Fruit fly (Drosophila melanogaster) whole organism, adult: ENCODE data around the gene CG11583.

Experiments
- CG11617 ChIP-seq: fragments of 200-800 bp; sonication (Bioruptor generic); optimal IDR thresholded peaks from 2 replicates; lab custom pipeline; 2017; ENCODE audit warnings: mild to moderate bottlenecking, missing biosample characterization, missing genetic modification reagents, missing genetic modification characterization
- CG12768 ChIP-seq: fragments of 200-800 bp; sonication (Bioruptor generic); optimal IDR thresholded peaks from 2 replicates; lab custom pipeline; 2017; ENCODE audit warnings: missing biosample characterization, missing genetic modification characterization, mild to moderate bottlenecking, moderate library complexity, missing genetic modification reagents
- CG14711 ChIP-seq: fragments of 200-800 bp; sonication (Bioruptor generic); optimal IDR thresholded peaks from 2 replicates; lab custom pipeline; 2018; ENCODE audit warnings: missing biosample characterization, mild to moderate bottlenecking, missing genetic modification characterization, moderate library complexity
- CG1620 ChIP-seq: fragments of 200-800 bp; sonication (Bioruptor generic); optimal IDR thresholded peaks from 2 replicates; lab custom pipeline; 2016; ENCODE audit warnings: missing biosample characterization, missing genetic modification characterization
- CG33017 ChIP-seq: fragments of 200-800 bp; sonication (Bioruptor generic); optimal IDR thresholded peaks from 2 replicates; lab custom pipeline; 2018; ENCODE audit warnings: missing biosample characterization, mild to moderate bottlenecking, missing genetic modification characterization, moderate library complexity
- CG5204 ChIP-seq: fragments of 200-800 bp; sonication (Bioruptor generic); optimal IDR thresholded peaks from 2 replicates; lab custom pipeline; 2016; ENCODE audit warnings: missing biosample characterization, missing genetic modification characterization
- CG7045 ChIP-seq: fragments of 200-800 bp; sonication (Bioruptor generic); optimal IDR thresholded peaks from 2 replicates; lab custom pipeline; 2017; ENCODE audit warnings: missing biosample characterization, mild to moderate bottlenecking, missing genetic modification characterization
- CG7101 ChIP-seq: fragments of 200-800 bp; sonication (Bioruptor generic); optimal IDR thresholded peaks from 2 replicates; lab custom pipeline; 2018; ENCODE audit warnings: missing biosample characterization, mild to moderate bottlenecking, missing genetic modification characterization, moderate library complexity
- Clk ChIP-seq: fragments of 200-800 bp; sonication (Bioruptor generic); optimal IDR thresholded peaks from 2 replicates; lab custom pipeline; 2017; ENCODE audit warnings: missing biosample characterization, missing genetic modification characterization
- Crg-1 ChIP-seq: fragments of 200-800 bp; sonication (Bioruptor generic); optimal IDR thresholded peaks from 2 replicates; lab custom pipeline; 2016; ENCODE audit warnings: missing biosample characterization, missing genetic modification characterization
- Hr96 ChIP-seq: fragments of 200-800 bp; sonication (Bioruptor generic); optimal IDR thresholded peaks from 2 replicates; lab custom pipeline; 2016; ENCODE audit warnings: missing biosample characterization, missing genetic modification characterization
- Mnt ChIP-seq: fragments of 200-800 bp; sonication (Bioruptor generic); optimal IDR thresholded peaks from 2 replicates; lab custom pipeline; 2016; ENCODE audit warnings: missing biosample characterization, mild to moderate bottlenecking, missing genetic modification characterization
- bab1 ChIP-seq: fragments of 200-800 bp; sonication (Bioruptor generic); optimal IDR thresholded peaks from 3 replicates; lab custom pipeline; 2019; ENCODE audit warnings: missing biosample characterization, mild to moderate bottlenecking, missing genetic modification characterization, moderate library complexity
- cic ChIP-seq: fragments of 200-800 bp; sonication (Bioruptor generic); optimal IDR thresholded peaks from 2 replicates; lab custom pipeline; 2017; ENCODE audit warnings: missing biosample characterization, mild to moderate bottlenecking, missing genetic modification characterization, moderate library complexity
- cnc ChIP-seq, 2 experiments: fragments of >200 bp; optimal IDR thresholded peaks; 2 replicates each; lab custom pipeline; 2017
- kay ChIP-seq: fragments of 200-800 bp; sonication (Bioruptor generic); peaks from one replicate; lab custom pipeline; 2016; ENCODE audit warnings: missing biosample characterization, missing genetic modification characterization, borderline replicate concordance
- ovo ChIP-seq: fragments of 200-800 bp; sonication (Bioruptor generic); optimal IDR thresholded peaks from 2 replicates; lab custom pipeline; 2016; ENCODE audit warnings: missing biosample characterization, missing genetic modification characterization
- pad ChIP-seq: fragments of 200-800 bp; sonication (Bioruptor generic); optimal IDR thresholded peaks from 3 replicates; lab custom pipeline; 2017; ENCODE audit warnings: missing biosample characterization, missing genetic modification characterization, mild to moderate bottlenecking, moderate library complexity, missing genetic modification reagents
- tj ChIP-seq: fragments of 200-800 bp; sonication (Bioruptor generic); optimal IDR thresholded peaks from 3 replicates; lab custom pipeline; 2017; ENCODE audit warnings: missing biosample characterization, mild to moderate bottlenecking, missing genetic modification characterization, moderate library complexity
- toe ChIP-seq: fragments of 200-800 bp; sonication (Bioruptor generic); optimal IDR thresholded peaks from 2 replicates; lab custom pipeline; 2016; ENCODE audit warnings: missing biosample characterization, missing genetic modification characterization

CG11583 gene

dm6 chr3L:4310604-4311003, 28.0 kb upstream of the CG11583 start:
- TF ChIP-seq CG7045 (GFP tag; lab: Kevin White, UChicago) = no peak
- TF ChIP-seq CG5204 (GFP tag; lab: Kevin White, UChicago) = no peak
- TF ChIP-seq CG33017 (tag; lab: Kevin White, UChicago) = no peak
- no peak for TF ChIP-seq bab1
- no peak for TF ChIP-seq toe (GFP tag; lab: Kevin White, UChicago)
- TF ChIP-seq CG12768 (GFP tag; lab: Kevin White, UChicago) = no peak
- TF ChIP-seq Hr96 = no peak
- no peak for TF ChIP-seq ovo (GFP tag; lab: Kevin White, UChicago)
- TF ChIP-seq CG11617 (GFP tag; lab: Kevin White, UChicago) = no peak

- no peak for TF ChIP-seq Clk (GFP tag; lab: Kevin White, UChicago)
- no peak for TF ChIP-seq cnc (optimal IDR thresholded peaks at IDR 0.05; lab: Kevin White, UChicago)
- no peak for TF ChIP-seq CG5204 (GFP tag; lab: Kevin White, UChicago)
- no peak for TF ChIP-seq toe (GFP tag; lab: Kevin White, UChicago)
- no peak for TF ChIP-seq Hr96
- TF ChIP-seq ovo (GFP tag; lab: Kevin White, UChicago) = no peak
- TF ChIP-seq CG14711 (tag; lab: Kevin White, UChicago) = no peak
- TF ChIP-seq CG12768 (GFP tag; lab: Kevin White, UChicago) = no peak
- no peak for TF ChIP-seq kay
- no peak for TF ChIP-seq CG33017 (tag; lab: Kevin White, UChicago)
- TF ChIP-seq CG7101 (tag; lab: Kevin White, UChicago) = no peak
- TF ChIP-seq CG7045 (GFP tag; lab: Kevin White, UChicago) = no peak
- TF ChIP-seq CG1620 (GFP tag; lab: Kevin White, UChicago) = no peak
- no peak for TF ChIP-seq tj (GFP tag; lab: Kevin White, UChicago)
- TF ChIP-seq CG11617 (GFP tag; lab: Kevin White, UChicago) = no peak
- TF ChIP-seq pad (GFP tag; lab: Kevin White, UChicago) = no peak
- no peak for TF ChIP-seq Mnt (GFP tag; lab: Kevin White, UChicago)
- no peak for TF ChIP-seq bab1
- no peak for TF ChIP-seq cic (GFP tag; lab: Kevin White, UChicago)
- TF ChIP-seq Crg-1 (GFP tag; lab: Kevin White, UChicago) = no peak
Measured at dm6 chr3L:4307691-4308383, 25.2 kb upstream of the CG11583 start, which contains the start of gene dyl. dyl (minus strand) TSS chr3L:4307718.

dm6 chr3L:4304244-4304959, 21.8 kb upstream of the CG11583 start:
- TF ChIP-seq cnc (optimal IDR thresholded peaks at IDR 0.05; lab: Kevin White, UChicago) (no peak), CG7101 (tag; lab: Kevin White, UChicago) (no peak), CG14711 (tag; lab: Kevin White, UChicago) (no peak), Clk (GFP tag; lab: Kevin White, UChicago) (no peak), ovo (GFP tag; lab: Kevin White, UChicago) (no peak), CG12768 (GFP tag; lab: Kevin White, UChicago) (no peak), cic (GFP tag; lab: Kevin White, UChicago) (no peak), CG1620 (GFP tag; lab: Kevin White, UChicago) (no peak), pad (GFP tag; lab: Kevin White, UChicago) (no peak), Crg-1 (GFP tag; lab: Kevin White, UChicago) (no peak), toe (GFP tag; lab: Kevin White, UChicago) (no peak)

dm6 chr3L:4302088-4302487, 19.5 kb upstream of the CG11583 start:
- TF ChIP-seq toe (GFP tag; lab: Kevin White, UChicago) = no peak
- TF ChIP-seq CG7045 (GFP tag; lab: Kevin White, UChicago) = no peak
- TF ChIP-seq ovo (GFP tag; lab: Kevin White, UChicago) = no peak
- TF ChIP-seq CG5204 (GFP tag; lab: Kevin White, UChicago) = no peak
- no peak for TF ChIP-seq kay
- TF ChIP-seq CG7101 (tag; lab: Kevin White, UChicago) = no peak
- TF ChIP-seq Crg-1 (GFP tag; lab: Kevin White, UChicago) = no peak
- TF ChIP-seq Mnt (GFP tag; lab: Kevin White, UChicago) = no peak
- no peak for TF ChIP-seq Hr96
- TF ChIP-seq CG33017 (tag; lab: Kevin White, UChicago) = no peak
- TF ChIP-seq Clk (GFP tag; lab: Kevin White, UChicago) = no peak
- no peak for TF ChIP-seq pad (GFP tag; lab: Kevin White, UChicago)
- TF ChIP-seq cnc (optimal IDR thresholded peaks at IDR 0.05; lab: Kevin White, UChicago) = no peak
- no peak for TF ChIP-seq CG12768 (GFP tag; lab: Kevin White, UChicago)
- no peak for TF ChIP-seq CG11617 (GFP tag; lab: Kevin White, UChicago)

- no peak for TF ChIP-seq CG33017 (tag; lab: Kevin White, UChicago)
- no peak for TF ChIP-seq Clk (GFP tag; lab: Kevin White, UChicago)
- TF ChIP-seq cnc (optimal IDR thresholded peaks at IDR 0.05; lab: Kevin White, UChicago) = no peak
- TF ChIP-seq CG5204 (GFP tag; lab: Kevin White, UChicago) = no peak
- no peak for TF ChIP-seq cic (GFP tag; lab: Kevin White, UChicago)
- TF ChIP-seq Crg-1 (GFP tag; lab: Kevin White, UChicago) = no peak
- no peak for TF ChIP-seq CG7101 (tag; lab: Kevin White, UChicago)
- no peak for TF ChIP-seq toe (GFP tag; lab: Kevin White, UChicago)
- TF ChIP-seq Mnt (GFP tag; lab: Kevin White, UChicago) = no peak
- no peak for TF ChIP-seq CG11617 (GFP tag; lab: Kevin White, UChicago)
- no peak for TF ChIP-seq CG1620 (GFP tag; lab: Kevin White, UChicago)
- TF ChIP-seq ovo (GFP tag; lab: Kevin White, UChicago) = no peak
Measured at dm6 chr3L:4296760-4297159, 14.1 kb upstream of the CG11583 start.
